Fruit fly (Drosophila melanogaster): ENCODE measurements around the gene CRMP.
A peak's percentile ranks its signal among the peaks of the same experiment; 100 is the strongest.

CRMP gene

DNA sequence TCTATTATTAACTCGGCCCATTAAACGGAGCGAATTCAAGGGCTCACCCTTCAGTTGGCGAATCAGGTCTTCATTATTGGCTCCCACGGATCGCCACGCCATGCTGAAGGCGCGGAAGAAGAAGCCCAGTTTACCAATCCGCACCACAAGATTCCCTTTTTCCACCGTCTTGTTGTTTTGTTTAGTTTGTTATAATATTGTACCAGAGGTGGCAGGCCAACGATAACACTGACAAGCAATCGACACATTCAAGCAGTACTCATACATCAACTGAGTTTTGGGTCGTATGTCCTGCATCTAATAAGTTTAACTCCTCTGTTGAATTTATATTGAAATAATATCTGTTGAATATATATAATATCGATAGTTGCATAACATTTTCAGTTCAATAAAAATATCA, 16.8 kb upstream of the CRMP start, which contains the start of gene Pcmt (continued):
- TF ChIP-seq CG4854 (GFP tag; optimal IDR thresholded peaks at IDR 0.05) (no peak), sna (GFP tag; IDR thresholded peaks at IDR 0.05; ENCODE audit: partially characterized antibody) (peak; percentile 32; the same call in 1 of the 2 replicates), Asciz (GFP tag; optimal IDR thresholded peaks at IDR 0.05) (no peak), MBD-R2 (GFP tag; IDR thresholded peaks at IDR 0.05) (peak; percentile 82), cg (GFP tag; optimal IDR thresholded peaks at IDR 0.05) (peak; percentile 55), Bgb (GFP tag; IDR thresholded peaks at IDR 0.05; ENCODE audit: partially characterized antibody) (no peak), stwl (tag; optimal IDR thresholded peaks at IDR 0.05) (peak; percentile 63), D19A (tag; optimal IDR thresholded peaks at IDR 0.05) (peak; percentile 6), CG6254 (GFP tag; optimal IDR thresholded peaks at IDR 0.05) (no peak), Lhr (GFP tag; optimal IDR thresholded peaks at IDR 0.05) (no peak), toy (GFP tag; IDR thresholded peaks at IDR 0.05) (no peak), CG6765 (GFP tag; optimal IDR thresholded peaks at IDR 0.05) (no peak), nmo (GFP tag; optimal IDR thresholded peaks at IDR 0.05) (no peak), CG6854 (GFP tag; optimal IDR thresholded peaks at IDR 0.05) (no peak), CG5245 (GFP tag; optimal IDR thresholded peaks at IDR 0.05) (no peak), CG6791 (GFP tag; IDR thresholded peaks at IDR 0.05; ENCODE audit: partially characterized antibody) (0 out of 3 replicates have a peak, but pooled peaks have one; percentile 41), CG31441 (GFP tag; IDR thresholded peaks at IDR 0.05) (no peak), Sox102F (GFP tag; optimal IDR thresholded peaks at IDR 0.05) (no peak), Dref (GFP tag; IDR thresholded peaks at IDR 0.05) (peak; percentile 69), CG14014 (GFP tag; IDR thresholded peaks at IDR 0.05) (no peak), dysf (GFP tag; IDR thresholded peaks at IDR 0.05) (no peak), tx (GFP tag; optimal IDR thresholded peaks at IDR 0.05) (no peak), CG13296 (GFP tag; optimal IDR thresholded peaks at IDR 0.05) (no peak), grn (GFP tag; optimal IDR thresholded peaks at IDR 0.05) (no peak), Sin3A (optimal IDR thresholded peaks at IDR 0.05) (no peak), CG3281 (GFP tag; optimal IDR thresholded peaks at IDR 0.05) (no peak), CG6272 (GFP tag; IDR thresholded peaks at IDR 0.05) (no peak), Hr51 (GFP tag; optimal IDR thresholded peaks at IDR 0.05) (no peak), CG2202 (tag; optimal IDR thresholded peaks at IDR 0.05) (no peak), mam (GFP tag; optimal IDR thresholded peaks at IDR 0.05) (no peak), salm (tag; optimal IDR thresholded peaks at IDR 0.05) (no peak), CG10431 (GFP tag; optimal IDR thresholded peaks at IDR 0.05) (no peak), CG16815 (GFP tag; optimal IDR thresholded peaks at IDR 0.05) (no peak), CG11398 (GFP tag; optimal IDR thresholded peaks at IDR 0.05) (no peak), CG12236 (GFP tag; optimal IDR thresholded peaks at IDR 0.05) (no peak), D (optimal IDR thresholded peaks at IDR 0.05) (no peak), D (GFP tag; optimal IDR thresholded peaks at IDR 0.05) (no peak), CG10274 (GFP tag; optimal IDR thresholded peaks at IDR 0.05) (no peak), wor (GFP tag; IDR thresholded peaks at IDR 0.05) (no peak), CG33213 (GFP tag; optimal IDR thresholded peaks at IDR 0.05) (no peak), knrl (GFP tag; IDR thresholded peaks at IDR 0.05; ENCODE audit: partially characterized antibody) (no peak), dmrt99B (tag; optimal IDR thresholded peaks at IDR 0.05) (no peak), CG32767 (GFP tag; IDR thresholded peaks at IDR 0.05) (no peak), HmgZ (tag; optimal IDR thresholded peaks at IDR 0.05) (no peak), CG12219 (GFP tag; optimal IDR thresholded peaks at IDR 0.05) (no peak), hbn (GFP tag; IDR thresholded peaks at IDR 0.05; ENCODE audit: partially characterized antibody) (no peak; the same call in 1 of the 2 replicates), trem (tag; optimal IDR thresholded peaks at IDR 0.05) (peak; percentile 30), yki (optimal IDR thresholded peaks at IDR 0.05) (no peak), CG13123 (GFP tag; optimal IDR thresholded peaks at IDR 0.05) (no peak), CG6813 (GFP tag; optimal IDR thresholded peaks at IDR 0.05) (no peak), ftz-f1 (GFP tag; optimal IDR thresholded peaks at IDR 0.05) (no peak), MESR4 (GFP tag; optimal IDR thresholded peaks at IDR 0.05) (peak; percentile 52)
